Worm (Caenorhabditis elegans) whole organism, early embryonic: ENCODE data around the gene ymel-1.
"Not testable (repeated sequence)": the region's sequence is repeated elsewhere in the genome, so short reads cannot be mapped to it uniquely, and the experiment has no call there.

Experiments
- B0310.2 ChIP-seq: sonication (generic microtip); optimal IDR thresholded peaks from 2 replicates; lab custom pipeline; 2016; ENCODE audit warnings: mild to moderate bottlenecking, missing genetic modification characterization, missing compliant biosample characterization
- F13C5.2 ChIP-seq: sonication (generic microtip); optimal IDR thresholded peaks from 2 replicates; lab custom pipeline; 2017; ENCODE audit warnings: mild to moderate bottlenecking, missing genetic modification characterization, inconsistent platforms, missing compliant biosample characterization
- aly-1 ChIP-seq: sonication (generic microtip); optimal IDR thresholded peaks from 2 replicates; lab custom pipeline; 2016; ENCODE audit warnings: missing genetic modification characterization, missing compliant biosample characterization
- ama-1 ChIP-seq: fragments of 150-350 bp; optimal IDR thresholded peaks from 2 replicates; lab custom pipeline; 2014
- ceh-13 ChIP-seq: fragments of 200-800 bp; sonication (Bioruptor generic); optimal IDR thresholded peaks from 2 replicates; lab custom pipeline; 2018; ENCODE audit warnings: mild to moderate bottlenecking, missing genetic modification characterization, missing compliant biosample characterization
- ceh-36 ChIP-seq: sonication (generic microtip); optimal IDR thresholded peaks from 2 replicates; lab custom pipeline; 2016; ENCODE audit warnings: missing genetic modification characterization, inconsistent platforms, missing compliant biosample characterization
- ets-7 ChIP-seq: sonication (generic microtip); optimal IDR thresholded peaks from 2 replicates; lab custom pipeline; 2016; ENCODE audit warnings: missing genotype, missing genetic modification characterization, missing compliant biosample characterization
- flt-1 ChIP-seq: fragments of 200-800 bp; sonication (Bioruptor generic); IDR thresholded peaks from 2 replicates; pipeline ENCODE4 v1.3.6; 2022; ENCODE audit warnings: missing genetic modification characterization, missing compliant biosample characterization
- hmbx-1 ChIP-seq: sonication (generic microtip); optimal IDR thresholded peaks from 2 replicates; lab custom pipeline; 2016; ENCODE audit warnings: mild to moderate bottlenecking, missing genetic modification characterization, missing compliant biosample characterization
- hmg-4 ChIP-seq: fragments of 200-800 bp; sonication (Bioruptor generic); optimal IDR thresholded peaks from 2 replicates; lab custom pipeline; 2018; ENCODE audit warnings: mild to moderate bottlenecking, missing genetic modification characterization, missing compliant biosample characterization
- hnd-1 ChIP-seq: sonication (generic microtip); optimal IDR thresholded peaks from 2 replicates; lab custom pipeline; 2016; ENCODE audit warnings: missing genetic modification characterization, missing compliant biosample characterization
- pes-1 ChIP-seq: fragments of 200-800 bp; sonication (Bioruptor generic); IDR thresholded peaks from 2 replicates; pipeline ENCODE4 v1.3.6; 2022; ENCODE audit warnings: missing genetic modification reagents, missing genetic modification characterization, missing compliant biosample characterization
- scrt-1 ChIP-seq: fragments of 200-800 bp; sonication (Bioruptor generic); IDR thresholded peaks from 2 replicates; pipeline ENCODE4 v1.3.6; 2022; ENCODE audit warnings: missing genetic modification characterization, missing compliant biosample characterization
- sea-1 ChIP-seq: fragments of 200-800 bp; sonication (Bioruptor generic); conservative IDR thresholded peaks from 2 replicates; pipeline ENCODE4 v1.3.6; 2022; ENCODE audit warnings: missing genetic modification characterization, missing compliant biosample characterization
- tbx-11 ChIP-seq: fragments of 200-800 bp; sonication (Bioruptor generic); IDR thresholded peaks from 2 replicates; pipeline ENCODE4 v1.3.6; 2022; ENCODE audit warnings: missing genetic modification characterization, missing compliant biosample characterization
- tbx-37 ChIP-seq: fragments of 200-800 bp; sonication (Bioruptor generic); conservative IDR thresholded peaks from 2 replicates; pipeline ENCODE4 v1.3.6; 2022; ENCODE audit warnings: missing genetic modification reagents, missing genetic modification characterization, missing compliant biosample characterization
- tra-4 ChIP-seq: sonication (generic microtip); optimal IDR thresholded peaks from 2 replicates; lab custom pipeline; 2017; ENCODE audit warnings: missing genetic modification characterization, missing compliant biosample characterization

ymel-1 gene

ce11 chrIII:10423906-10424305 lies 8.0 kb downstream of the ymel-1 start, which contains the start of gene M03C11.6:
TSS of gene M03C11.6 (minus strand) at chrIII:10424006.
- no peak for TF ChIP-seq hnd-1 (tag; lab: Kevin White, UChicago)
- TF ChIP-seq hmg-4: no peak
- no peak for TF ChIP-seq pes-1 (GFP tag; lab: Robert Waterston, UW)
- TF ChIP-seq ceh-36 (tag; lab: Kevin White, UChicago): no peak
- no peak for TF ChIP-seq flt-1 (GFP tag; lab: Robert Waterston, UW)
- no peak for TF ChIP-seq ama-1 (lab: Kevin White, UChicago)
- no peak for TF ChIP-seq scrt-1
- no peak for TF ChIP-seq B0310.2
- no peak for TF ChIP-seq sea-1 (GFP tag; lab: Robert Waterston, UW)
- TF ChIP-seq ceh-13 (GFP tag; lab: Kevin White, UChicago): no peak
- TF ChIP-seq ets-7 (tag; lab: Kevin White, UChicago): no peak

ce11 chrIII:10427882-10428281 lies 11.9 kb downstream of the ymel-1 start, which contains the start of gene prp-3:
TSS of gene prp-3 (minus strand) at chrIII:10427982.
- no peak for TF ChIP-seq tbx-37 (GFP tag; lab: Robert Waterston, UW)
- TF ChIP-seq tra-4 (tag; lab: Kevin White, UChicago): no peak
- no peak for TF ChIP-seq tbx-11 (GFP tag; lab: Robert Waterston, UW)
- TF ChIP-seq ceh-36 (tag; lab: Kevin White, UChicago): no peak
- TF ChIP-seq hmg-4: no peak
- TF ChIP-seq F13C5.2 (tag; lab: Kevin White, UChicago): no peak
- TF ChIP-seq scrt-1: no peak
- no peak for TF ChIP-seq ceh-13 (GFP tag; lab: Kevin White, UChicago)
- no peak for TF ChIP-seq flt-1 (GFP tag; lab: Robert Waterston, UW)
- no peak for TF ChIP-seq aly-1 (tag; lab: Kevin White, UChicago)
- no peak for TF ChIP-seq sea-1 (GFP tag; lab: Robert Waterston, UW)

ce11 chrIII:10432104-10432503 lies 16.2 kb downstream of the ymel-1 start:
- peak; percentile 71 for TF ChIP-seq hmg-4
- TF ChIP-seq tbx-11 (GFP tag; lab: Robert Waterston, UW): 0 out of 2 replicates have a peak, but pooled peaks have one; percentile 49
- TF ChIP-seq flt-1 (GFP tag; lab: Robert Waterston, UW): peak; percentile 61; the same call in 1 of the 2 replicates
- peak; percentile 45 for TF ChIP-seq aly-1 (tag; lab: Kevin White, UChicago)
- TF ChIP-seq tbx-37 (GFP tag; lab: Robert Waterston, UW): peak; percentile 61; the same call in 1 of the 2 replicates
- TF ChIP-seq F13C5.2 (tag; lab: Kevin White, UChicago): peak; percentile 81
- TF ChIP-seq ama-1 (lab: Kevin White, UChicago): no peak
- TF ChIP-seq scrt-1: peak; percentile 66; the same call in 1 of the 2 replicates
- TF ChIP-seq hnd-1 (tag; lab: Kevin White, UChicago): peak; percentile 46
- TF ChIP-seq ceh-13 (GFP tag; lab: Kevin White, UChicago): peak; percentile 57
- TF ChIP-seq ceh-36 (tag; lab: Kevin White, UChicago): peak; percentile 76
- peak; percentile 74 for TF ChIP-seq pes-1 (GFP tag; lab: Robert Waterston, UW)
- peak; percentile 84 for TF ChIP-seq sea-1 (GFP tag; lab: Robert Waterston, UW)
- TF ChIP-seq B0310.2: no peak
- TF ChIP-seq hmbx-1: no peak
- TF ChIP-seq tra-4 (tag; lab: Kevin White, UChicago): no peak
- no peak for TF ChIP-seq ets-7 (tag; lab: Kevin White, UChicago)

- TF ChIP-seq tbx-37 (GFP tag; lab: Robert Waterston, UW): peak; percentile 59; the same call in 1 of the 2 replicates
- peak; percentile 37; the same call in 1 of the 2 replicates for TF ChIP-seq scrt-1
- peak; percentile 57; the same call in 1 of the 2 replicates for TF ChIP-seq pes-1 (GFP tag; lab: Robert Waterston, UW)
These were observed 20.3 kb downstream of the ymel-1 start, which contains the start of the genes smrd-1 and enu-3.1 for ce11 chrIII:10435938-10436842. TSS of gene smrd-1 (minus strand) at chrIII:10435988. TSS of gene enu-3.1 (plus strand) at chrIII:10436276.

- TF ChIP-seq ama-1 (lab: Kevin White, UChicago); scrt-1; hmbx-1: not testable (repeated sequence)
These were observed 22.8 kb downstream of the ymel-1 start, which contains the start of gene H04D03.6 for ce11 chrIII:10438780-10439179. TSS of gene H04D03.6 (minus strand) at chrIII:10438880.

ce11 chrIII:10442355-10443140 lies 26.6 kb downstream of the ymel-1 start, which contains the start of the genes H04D03.2 and ecps-2:
TSS of gene H04D03.2 (minus strand) at chrIII:10442405.
TSS of gene ecps-2 (plus strand) at chrIII:10443090.
- TF ChIP-seq pes-1 (GFP tag; lab: Robert Waterston, UW) (no peak), scrt-1 (no peak), F13C5.2 (tag; lab: Kevin White, UChicago) (no peak), B0310.2 (no peak), tra-4 (tag; lab: Kevin White, UChicago) (no peak), ets-7 (tag; lab: Kevin White, UChicago) (no peak), ama-1 (lab: Kevin White, UChicago) (no peak), tbx-37 (GFP tag; lab: Robert Waterston, UW) (no peak), aly-1 (tag; lab: Kevin White, UChicago) (no peak), hmg-4 (no peak), hmbx-1 (no peak), flt-1 (GFP tag; lab: Robert Waterston, UW) (no peak), ceh-13 (GFP tag; lab: Kevin White, UChicago) (no peak), hnd-1 (tag; lab: Kevin White, UChicago) (no peak), tbx-11 (GFP tag; lab: Robert Waterston, UW) (no peak)
